Fruit fly (Drosophila melanogaster) whole organism, embryonic: ENCODE data around the gene CG6962.

ENCODE experiments used
- Atf3 ChIP-seq: fragments of 200-800 bp; sonication (Bioruptor generic); optimal IDR thresholded peaks from 3 replicates; lab custom pipeline; 2016; ENCODE audit warnings: missing biosample characterization, missing genetic modification characterization
- Bteb2 ChIP-seq: fragments of 200-800 bp; sonication (Bioruptor generic); optimal IDR thresholded peaks from 2 replicates; lab custom pipeline; 2016; ENCODE audit warnings: missing biosample characterization, missing genetic modification characterization
- C15 ChIP-seq: fragments of 200-800 bp; sonication (Bioruptor generic); IDR thresholded peaks from 3 replicates; pipeline ENCODE4 v1.3.6; 2022; ENCODE audit warnings: missing biosample characterization, missing genetic modification characterization
- CG10267 ChIP-seq: fragments of 200-800 bp; sonication (Bioruptor generic); optimal IDR thresholded peaks from 2 replicates; lab custom pipeline; 2018; ENCODE audit warnings: missing biosample characterization, mild to moderate bottlenecking, missing genetic modification characterization, moderate library complexity
- CG10543 ChIP-seq: fragments of 200-800 bp; sonication (Bioruptor generic); optimal IDR thresholded peaks from 3 replicates; lab custom pipeline; 2017; ENCODE audit warnings: missing biosample characterization, mild to moderate bottlenecking, missing genetic modification characterization, moderate library complexity
- CG10565 ChIP-seq: fragments of 200-800 bp; sonication (Bioruptor generic); optimal IDR thresholded peaks from 3 replicates; lab custom pipeline; 2016; ENCODE audit warnings: missing biosample characterization, mild to moderate bottlenecking, missing genetic modification characterization
- CG12659 ChIP-seq: fragments of 200-800 bp; sonication (Bioruptor generic); optimal IDR thresholded peaks from 3 replicates; lab custom pipeline; 2017; ENCODE audit warnings: mild to moderate bottlenecking, missing biosample characterization, missing genetic modification reagents, missing genetic modification characterization
- CG12744 ChIP-seq: fragments of 200-800 bp; sonication (Bioruptor generic); optimal IDR thresholded peaks from 2 replicates; lab custom pipeline; 2016; ENCODE audit warnings: missing biosample characterization, missing genetic modification characterization
- CG14860 ChIP-seq: fragments of 200-800 bp; sonication (Bioruptor generic); IDR thresholded peaks from 3 replicates; pipeline ENCODE4 v1.3.6; 2022; ENCODE audit warnings: missing biosample characterization, missing genetic modification characterization; ENCODE audit not compliant: partially characterized antibody
- CG15269 ChIP-seq: fragments of 200-800 bp; sonication (Bioruptor generic); optimal IDR thresholded peaks from 2 replicates; lab custom pipeline; 2018; ENCODE audit warnings: missing biosample characterization, mild to moderate bottlenecking, missing genetic modification characterization, moderate library complexity
- CG1602 ChIP-seq: fragments of 200-800 bp; sonication (Bioruptor generic); optimal IDR thresholded peaks from 3 replicates; lab custom pipeline; 2016; ENCODE audit warnings: missing biosample characterization, missing genetic modification characterization
- CG17829 ChIP-seq: fragments of 200-800 bp; optimal IDR thresholded peaks from 2 replicates; lab custom pipeline; 2019; ENCODE audit warnings: missing biosample characterization, mild to moderate bottlenecking, missing genetic modification characterization, moderate library complexity
- CG2202 ChIP-seq: fragments of 200-800 bp; sonication (Bioruptor generic); optimal IDR thresholded peaks from 2 replicates; lab custom pipeline; 2018; ENCODE audit warnings: missing biosample characterization, mild to moderate bottlenecking, missing genetic modification characterization
- CG4617 ChIP-seq: fragments of 200-800 bp; sonication (Bioruptor generic); optimal IDR thresholded peaks from 3 replicates; lab custom pipeline; 2016; ENCODE audit warnings: missing biosample characterization, missing genetic modification characterization, borderline replicate concordance
- CG4707 ChIP-seq: fragments of 200-800 bp; sonication (Bioruptor generic); optimal IDR thresholded peaks from 2 replicates; lab custom pipeline; 2018; ENCODE audit warnings: missing biosample characterization, mild to moderate bottlenecking, missing genetic modification characterization, moderate library complexity
- CG8089 ChIP-seq: fragments of 200-800 bp; sonication (Bioruptor generic); optimal IDR thresholded peaks from 3 replicates; lab custom pipeline; 2016; ENCODE audit warnings: missing biosample characterization, missing genetic modification characterization
- CG8478 ChIP-seq: fragments of >200 bp; optimal IDR thresholded peaks from 2 replicates; lab custom pipeline; 2018
- CG8924 ChIP-seq: fragments of 200-800 bp; optimal IDR thresholded peaks from 3 replicates; lab custom pipeline; 2019; ENCODE audit warnings: missing biosample characterization, mild to moderate bottlenecking, missing genetic modification characterization, moderate library complexity
- CG8944 ChIP-seq: fragments of 200-800 bp; sonication (Bioruptor generic); optimal IDR thresholded peaks from 3 replicates; lab custom pipeline; 2016; ENCODE audit warnings: missing biosample characterization, missing genetic modification characterization
- CHES-1-like ChIP-seq: fragments of 200-800 bp; sonication (Bioruptor generic); optimal IDR thresholded peaks from 2 replicates; lab custom pipeline; 2016; ENCODE audit warnings: missing biosample characterization, missing genetic modification characterization
- Chrac-16 ChIP-seq: fragments of 200-800 bp; sonication (Bioruptor generic); optimal IDR thresholded peaks from 3 replicates; lab custom pipeline; 2016; ENCODE audit warnings: missing biosample characterization, missing genetic modification characterization
- CoRest ChIP-seq: fragments of 200-800 bp; sonication (Bioruptor generic); optimal IDR thresholded peaks from 3 replicates; lab custom pipeline; 2018; ENCODE audit warnings: missing biosample characterization, mild to moderate bottlenecking, missing genetic modification characterization, moderate library complexity
- D ChIP-seq, 2 experiments: fragments of 200-800 bp in 1 of 2; fragments of >200 bp in 1 of 2; sonication (Bioruptor generic) in 1 of 2; optimal IDR thresholded peaks; 2 replicates in 1 of 2; 3 replicates in 1 of 2; lab custom pipeline; 2017; ENCODE audit warnings: mild to moderate bottlenecking in 1 of 2, missing biosample characterization in 1 of 2, missing genetic modification characterization in 1 of 2, missing genetic modification reagents in 1 of 2
- Dbx ChIP-seq: fragments of 200-800 bp; sonication (Bioruptor generic); IDR thresholded peaks from 3 replicates; pipeline ENCODE4 v1.3.6; 2022; ENCODE audit warnings: missing biosample characterization, missing genetic modification characterization
- Fer1 ChIP-seq: fragments of 200-800 bp; sonication (Bioruptor generic); optimal IDR thresholded peaks from 2 replicates; lab custom pipeline; 2017; ENCODE audit warnings: missing biosample characterization, mild to moderate bottlenecking, missing genetic modification characterization
- Hand ChIP-seq: fragments of 200-800 bp; sonication (Bioruptor generic); optimal IDR thresholded peaks from 2 replicates; lab custom pipeline; 2017; ENCODE audit warnings: mild to moderate bottlenecking, missing biosample characterization, missing genetic modification reagents, missing genetic modification characterization
- Hr78 ChIP-seq, 2 experiments: fragments of 200-800 bp in 1 of 2; fragments of >200 bp in 1 of 2; sonication (Bioruptor generic) in 1 of 2; optimal IDR thresholded peaks; 2 replicates each; lab custom pipeline; 2017 to 2019; ENCODE audit warnings: missing biosample characterization in 2 of 2, missing genetic modification characterization in 2 of 2, mild to moderate bottlenecking in 1 of 2, moderate library complexity in 1 of 2
- Lhr ChIP-seq: fragments of 200-800 bp; sonication (Bioruptor generic); optimal IDR thresholded peaks from 3 replicates; lab custom pipeline; 2017; ENCODE audit warnings: mild to moderate bottlenecking, missing biosample characterization, missing genetic modification reagents, missing genetic modification characterization
- Oli ChIP-seq: fragments of 200-800 bp; sonication (Bioruptor generic); optimal IDR thresholded peaks from 2 replicates; lab custom pipeline; 2018; ENCODE audit warnings: missing biosample characterization, mild to moderate bottlenecking, missing genetic modification characterization, moderate library complexity
- ap ChIP-seq: fragments of 200-800 bp; sonication (Bioruptor generic); IDR thresholded peaks from 2 replicates; pipeline ENCODE4 v1.3.6; 2022; ENCODE audit warnings: missing biosample characterization, missing genetic modification characterization
- ara ChIP-seq: fragments of 200-800 bp; sonication (Bioruptor generic); IDR thresholded peaks from 2 replicates; pipeline ENCODE4 v1.3.6; 2022; ENCODE audit warnings: missing biosample characterization, missing genetic modification characterization
- btn ChIP-seq: fragments of 200-800 bp; sonication (Bioruptor generic); optimal IDR thresholded peaks from 2 replicates; lab custom pipeline; 2016; ENCODE audit warnings: missing biosample characterization, missing genetic modification characterization
- cad ChIP-seq: fragments of >200 bp; optimal IDR thresholded peaks from 2 replicates; lab custom pipeline; 2017; ENCODE audit warnings: missing biosample characterization, missing genetic modification characterization
- crol ChIP-seq: fragments of 200-800 bp; sonication (Bioruptor generic); IDR thresholded peaks from 2 replicates; pipeline ENCODE4 v1.3.6; 2022; ENCODE audit warnings: missing biosample characterization, missing genetic modification characterization
- disco-r ChIP-seq: fragments of 200-800 bp; sonication (Bioruptor generic); optimal IDR thresholded peaks from 2 replicates; lab custom pipeline; 2016; ENCODE audit warnings: missing biosample characterization, missing genetic modification characterization
- dmrt11E ChIP-seq: fragments of 200-800 bp; sonication (Bioruptor generic); optimal IDR thresholded peaks from 3 replicates; lab custom pipeline; 2018; ENCODE audit warnings: missing biosample characterization, mild to moderate bottlenecking, missing genetic modification characterization, moderate library complexity
- dmrt99B ChIP-seq: fragments of 200-800 bp; sonication (Bioruptor generic); optimal IDR thresholded peaks from 2 replicates; lab custom pipeline; 2018; ENCODE audit warnings: missing biosample characterization, mild to moderate bottlenecking, missing genetic modification characterization, moderate library complexity
- esg ChIP-seq: fragments of 200-800 bp; sonication (Bioruptor generic); conservative IDR thresholded peaks from 2 replicates; pipeline ENCODE4 v1.3.6; 2022; ENCODE audit warnings: missing biosample characterization, missing genetic modification characterization
- eve ChIP-seq, 2 experiments: fragments of >200 bp; optimal IDR thresholded peaks; 2 replicates each; lab custom pipeline; 2017; ENCODE audit warnings: missing biosample characterization in 2 of 2, missing genetic modification characterization in 2 of 2
- gcm ChIP-seq: fragments of 200-800 bp; sonication (Bioruptor generic); optimal IDR thresholded peaks from 2 replicates; lab custom pipeline; 2019; ENCODE audit warnings: missing biosample characterization, mild to moderate bottlenecking, missing genetic modification characterization, moderate library complexity
- lab ChIP-seq: fragments of 200-800 bp; sonication (Bioruptor generic); optimal IDR thresholded peaks from 3 replicates; lab custom pipeline; 2017; ENCODE audit warnings: missing biosample characterization, missing genetic modification characterization, mild to moderate bottlenecking, moderate library complexity, missing genetic modification reagents
- luna ChIP-seq: fragments of 200-800 bp; sonication (Bioruptor generic); optimal IDR thresholded peaks from 2 replicates; lab custom pipeline; 2016; ENCODE audit warnings: missing biosample characterization, missing genetic modification characterization
- onecut ChIP-seq: fragments of 200-800 bp; sonication (Bioruptor generic); IDR thresholded peaks from 2 replicates; pipeline ENCODE4 v1.3.6; 2022; ENCODE audit warnings: missing biosample characterization, missing genetic modification characterization
- otp ChIP-seq: fragments of 200-800 bp; sonication (Bioruptor generic); IDR thresholded peaks from 3 replicates; pipeline ENCODE4, ENCODE4 v1.3.6; 2022; ENCODE audit warnings: missing biosample characterization, missing genetic modification characterization
- rib ChIP-seq: fragments of 200-800 bp; sonication (Bioruptor generic); IDR thresholded peaks from 2 replicates; pipeline ENCODE4 v1.3.6; 2022; ENCODE audit warnings: missing biosample characterization, missing genetic modification characterization
- sens ChIP-seq: fragments of 200-800 bp; sonication (Bioruptor generic); peaks from one replicate; lab custom pipeline; 2016; ENCODE audit warnings: missing biosample characterization, missing genetic modification characterization
- sens-2 ChIP-seq: fragments of 200-800 bp; sonication (Bioruptor generic); IDR thresholded peaks from 2 replicates; pipeline ENCODE4 v1.3.6; 2022; ENCODE audit warnings: missing biosample characterization, missing genetic modification characterization
- shn ChIP-seq: fragments of 200-800 bp; sonication (Bioruptor generic); optimal IDR thresholded peaks from 3 replicates; lab custom pipeline; 2016; ENCODE audit warnings: missing biosample characterization, missing genetic modification characterization
- slp2 ChIP-seq: fragments of 200-800 bp; sonication (Bioruptor generic); optimal IDR thresholded peaks from 2 replicates; lab custom pipeline; 2016; ENCODE audit warnings: missing biosample characterization, missing genetic modification characterization
- sqz ChIP-seq: fragments of 200-800 bp; sonication (Bioruptor generic); optimal IDR thresholded peaks from 3 replicates; lab custom pipeline; 2018; ENCODE audit warnings: missing biosample characterization, mild to moderate bottlenecking, missing genetic modification characterization
- tgo ChIP-seq: fragments of 200-800 bp; sonication (Bioruptor generic); IDR thresholded peaks from 3 replicates; pipeline ENCODE4 v1.3.6; 2022; ENCODE audit warnings: missing biosample characterization, missing genetic modification characterization

CG6962 gene

DNA sequence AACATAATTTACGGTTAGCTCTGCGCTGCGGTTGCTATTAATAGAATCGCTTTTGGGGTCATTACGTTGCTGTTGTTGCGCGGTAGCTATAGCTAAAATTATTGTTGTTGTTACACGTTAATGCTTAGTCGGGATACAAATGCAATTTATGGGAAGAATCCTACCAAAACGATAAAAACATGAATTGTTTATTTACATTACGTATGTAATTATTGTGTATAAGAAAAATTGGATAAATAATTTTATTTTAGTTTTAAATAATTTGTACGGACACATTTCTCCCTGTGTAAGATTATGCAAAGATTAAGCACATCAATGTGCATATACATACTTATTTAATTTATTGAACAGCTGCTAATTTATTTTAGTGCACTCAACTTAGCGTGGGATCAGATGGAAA, 30.4 kb downstream of the CG6962 start (continued):
- no peak for TF ChIP-seq CHES-1-like (GFP tag; lab: Kevin White, UChicago)
- peak; percentile 42 for TF ChIP-seq CG15269 (tag; lab: Kevin White, UChicago)
- TF ChIP-seq dmrt11E, result peak; percentile 70
- no peak for TF ChIP-seq btn (GFP tag; lab: Kevin White, UChicago)
- no peak for TF ChIP-seq sqz (GFP tag; lab: Kevin White, UChicago)
- peak; percentile 26; the same call in 1 of the 2 replicates for TF ChIP-seq esg (GFP tag; lab: Robert Waterston, UW)
- TF ChIP-seq CG17829, result peak; percentile 76
- no peak for TF ChIP-seq sens-2 (GFP tag; lab: Robert Waterston, UW)
- TF ChIP-seq CG12744 (GFP tag; lab: Kevin White, UChicago), result no peak
- TF ChIP-seq CG10267 (tag; lab: Kevin White, UChicago), result peak; percentile 51
- TF ChIP-seq gcm (GFP tag; lab: Kevin White, UChicago), result peak; percentile 60
- peak; percentile 41 for TF ChIP-seq CG1602 (GFP tag; lab: Kevin White, UChicago)
- TF ChIP-seq Hand (GFP tag; lab: Kevin White, UChicago), result no peak
- TF ChIP-seq shn (GFP tag; lab: Kevin White, UChicago), result no peak
- TF ChIP-seq C15 (GFP tag; lab: Robert Waterston, UW), result no peak
- no peak for TF ChIP-seq CG4617
- no peak for TF ChIP-seq luna (GFP tag; lab: Kevin White, UChicago)
- no peak for TF ChIP-seq cad (GFP tag; lab: Kevin White, UChicago)
- peak; percentile 65 for TF ChIP-seq CoRest (tag; lab: Kevin White, UChicago)
- peak in 1 of 2 experiments; percentile 52 for TF ChIP-seq eve (GFP tag; optimal IDR thresholded peaks at IDR 0.05; lab: Kevin White, UChicago)
- TF ChIP-seq Dbx (GFP tag; lab: Robert Waterston, UW), result no peak
- TF ChIP-seq CG14860 (GFP tag; lab: Robert Waterston, UW), result no peak
- peak; percentile 22 for TF ChIP-seq Lhr (GFP tag; lab: Kevin White, UChicago)
- no peak for TF ChIP-seq CG10543 (GFP tag; lab: Kevin White, UChicago)
- peak; percentile 63 for TF ChIP-seq CG8924
- TF ChIP-seq disco-r (GFP tag; lab: Kevin White, UChicago), result no peak
- TF ChIP-seq Oli (tag; lab: Kevin White, UChicago), result peak; percentile 71
- TF ChIP-seq dmrt99B (tag; lab: Kevin White, UChicago), result peak; percentile 80
- 0 out of 2 replicates have a peak, but pooled peaks have one; percentile 4 for TF ChIP-seq rib (GFP tag; lab: Robert Waterston, UW)
- TF ChIP-seq CG4707, result peak; percentile 42
- TF ChIP-seq ap (GFP tag; lab: Robert Waterston, UW), result peak; percentile 27; the same call in 1 of the 2 replicates
- no peak for TF ChIP-seq CG10565 (GFP tag; lab: Kevin White, UChicago)
- no peak for TF ChIP-seq CG8944 (GFP tag; lab: Kevin White, UChicago)
- TF ChIP-seq Hr78 (GFP tag; optimal IDR thresholded peaks at IDR 0.05; lab: Kevin White, UChicago), result no peak
- TF ChIP-seq D (optimal IDR thresholded peaks at IDR 0.05; lab: Kevin White, UChicago), result no peak
- peak; percentile 58 for TF ChIP-seq D (GFP tag; optimal IDR thresholded peaks at IDR 0.05; lab: Kevin White, UChicago)
- peak; percentile 41; the same call in 2 of the 3 replicates for TF ChIP-seq tgo (GFP tag; lab: Robert Waterston, UW)
- no peak for TF ChIP-seq Chrac-16 (GFP tag; lab: Kevin White, UChicago)
- TF ChIP-seq Atf3 (GFP tag; lab: Kevin White, UChicago), result no peak
- peak; percentile 64 for TF ChIP-seq CG2202 (tag; lab: Kevin White, UChicago)
- no peak for TF ChIP-seq crol (GFP tag; lab: Robert Waterston, UW)
- peak; percentile 4 for TF ChIP-seq CG12659 (GFP tag; lab: Kevin White, UChicago)
- no peak for TF ChIP-seq onecut (GFP tag; lab: Robert Waterston, UW)
- TF ChIP-seq Bteb2 (GFP tag; lab: Kevin White, UChicago), result no peak
- TF ChIP-seq CG8478, result no peak
- no peak for TF ChIP-seq Fer1 (GFP tag; lab: Kevin White, UChicago)
- no peak for TF ChIP-seq otp
- no peak for TF ChIP-seq lab
- TF ChIP-seq slp2 (GFP tag; lab: Kevin White, UChicago), result no peak
- TF ChIP-seq ara (GFP tag; lab: Robert Waterston, UW), result no peak; the same call in 1 of the 2 replicates
- peak; percentile 69 for TF ChIP-seq sens (GFP tag; lab: Kevin White, UChicago)
- no peak for TF ChIP-seq CG8089 (GFP tag; lab: Kevin White, UChicago)
